Worm (Caenorhabditis elegans) whole organism, young adult: ENCODE data around the gene R10D12.7.

ENCODE experiments used
- B0336.3 ChIP-seq: fragments of 200-800 bp; sonication (Bioruptor generic); IDR thresholded peaks from 2 replicates; pipeline ENCODE4 v1.3.6; 2022; ENCODE audit warnings: missing genetic modification characterization, missing compliant biosample characterization
- C06A6.2 ChIP-seq: fragments of 200-800 bp; sonication (Bioruptor generic); conservative IDR thresholded peaks from 2 replicates; pipeline ENCODE4 v1.3.6; 2022; ENCODE audit warnings: missing genetic modification characterization, missing compliant biosample characterization
- F23B12.7 ChIP-seq: sonication (generic microtip); optimal IDR thresholded peaks from 2 replicates; lab custom pipeline; 2017; ENCODE audit warnings: missing genetic modification characterization, mild to moderate bottlenecking, missing compliant biosample characterization, antibody characterized with exemption, moderate library complexity; ENCODE audit not compliant: insufficient read depth
- Y79H2A.3 ChIP-seq: fragments of 200-800 bp; sonication (Bioruptor generic); conservative IDR thresholded peaks from 2 replicates; pipeline ENCODE4 v1.3.6; 2022; ENCODE audit warnings: missing genetic modification reagents, missing genetic modification characterization, missing compliant biosample characterization
- ama-1 ChIP-seq, 3 experiments: fragments of 150-350 bp in 1 of 3; sonication (generic microtip) in 2 of 3; optimal IDR thresholded peaks; 2 replicates each; lab custom pipeline; 2014 to 2018; ENCODE audit warnings: missing biosample characterization in 2 of 3, missing genetic modification characterization in 2 of 3, missing genetic modification reagents in 2 of 3
- hlh-26 ChIP-seq: fragments of 200-800 bp; sonication (Bioruptor generic); conservative IDR thresholded peaks from 2 replicates; pipeline ENCODE4 v1.3.6; 2022; ENCODE audit warnings: missing genetic modification reagents, missing genetic modification characterization, missing compliant biosample characterization
- madf-3 ChIP-seq: fragments of 200-800 bp; sonication (Bioruptor generic); IDR thresholded peaks from 2 replicates; pipeline ENCODE4 v1.3.6; 2022; ENCODE audit warnings: missing genetic modification reagents, missing genetic modification characterization, missing compliant biosample characterization
- mxl-1 ChIP-seq: sonication (generic microtip); optimal IDR thresholded peaks from 2 replicates; lab custom pipeline; 2016; ENCODE audit warnings: missing genetic modification characterization, missing compliant biosample characterization
- tbp1 ChIP-seq: fragments of 200-800 bp; sonication (Bioruptor generic); optimal IDR thresholded peaks from 2 replicates; lab custom pipeline; 2018; ENCODE audit warnings: mild to moderate bottlenecking, missing genetic modification characterization, missing compliant biosample characterization
- unc-62 ChIP-seq: fragments of 150-350 bp; optimal IDR thresholded peaks from 2 replicates; lab custom pipeline; 2014; ENCODE audit warnings: missing biosample characterization, missing genetic modification reagents, missing genetic modification characterization
- zim-3 ChIP-seq: sonication (generic microtip); optimal IDR thresholded peaks from 2 replicates; lab custom pipeline; 2017; ENCODE audit warnings: mild to moderate bottlenecking, missing genetic modification characterization, moderate library complexity, missing compliant biosample characterization
- ztf-18 ChIP-seq: sonication (generic microtip); optimal IDR thresholded peaks from 2 replicates; lab custom pipeline; 2016; ENCODE audit warnings: missing genotype, mild to moderate bottlenecking, missing genetic modification characterization, missing compliant biosample characterization

DNA sequence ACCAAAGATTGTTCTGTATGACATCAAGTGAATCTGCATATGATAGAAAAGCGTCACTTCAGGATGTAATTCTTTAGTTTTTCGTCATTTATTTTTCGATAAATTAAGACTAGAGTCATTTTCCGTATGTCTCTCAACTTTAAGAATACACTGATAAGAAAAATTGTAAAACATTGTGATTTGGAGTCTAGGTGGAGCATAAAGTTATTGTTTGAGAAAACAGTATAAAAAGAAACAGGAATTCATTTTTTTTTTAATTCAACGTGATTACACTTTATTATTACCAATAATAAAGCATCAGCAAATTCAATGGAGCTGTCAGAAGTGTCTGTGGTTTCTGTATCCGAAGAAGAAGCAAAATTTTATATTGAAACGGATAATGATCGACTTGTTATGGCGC, 842 bp upstream of the R10D12.7 start, which contains the start of gene R10D12.6:
- TF ChIP-seq ztf-18 (no peak), ama-1 (optimal IDR thresholded peaks at IDR 0.05; lab: Kevin White, UChicago) (no peak), ama-1 (GFP tag; optimal IDR thresholded peaks at IDR 0.05; lab: Kevin White, UChicago) (no peak), hlh-26 (no peak), mxl-1 (tag; lab: Kevin White, UChicago) (no peak), tbp1 (GFP tag; lab: Kevin White, UChicago) (no peak), B0336.3 (GFP tag; lab: Robert Waterston, UW) (no peak), madf-3 (GFP tag; lab: Robert Waterston, UW) (no peak), unc-62 (GFP tag; lab: Kevin White, UChicago) (no peak), Y79H2A.3 (GFP tag; lab: Robert Waterston, UW) (no peak), zim-3 (tag; lab: Kevin White, UChicago) (no peak), F23B12.7 (no peak), C06A6.2 (GFP tag; lab: Robert Waterston, UW) (no peak)
